Fruit fly (Drosophila melanogaster) whole organism, embryonic: ENCODE results near the gene CG14220.

ENCODE experiments used
- Ada2b ChIP-seq: fragments of 200-800 bp; sonication (Bioruptor generic); IDR thresholded peaks from 2 replicates; pipeline ENCODE4 v1.3.6; 2022; ENCODE audit warnings: missing biosample characterization, missing genetic modification characterization
- CG11398 ChIP-seq: fragments of 200-800 bp; sonication (Bioruptor generic); optimal IDR thresholded peaks from 2 replicates; lab custom pipeline; 2016; ENCODE audit warnings: missing biosample characterization, missing genetic modification characterization
- CG12942 ChIP-seq: fragments of 200-800 bp; sonication (Bioruptor generic); optimal IDR thresholded peaks from 3 replicates; lab custom pipeline; 2016; ENCODE audit warnings: missing biosample characterization, missing genetic modification characterization
- CG14050 ChIP-seq: fragments of 200-800 bp; sonication (Bioruptor generic); IDR thresholded peaks from 3 replicates; pipeline ENCODE4 v1.3.6; 2022; ENCODE audit warnings: missing biosample characterization, missing genetic modification characterization
- CG14860 ChIP-seq: fragments of 200-800 bp; sonication (Bioruptor generic); IDR thresholded peaks from 3 replicates; pipeline ENCODE4 v1.3.6; 2022; ENCODE audit warnings: missing biosample characterization, missing genetic modification characterization; ENCODE audit not compliant: partially characterized antibody
- CG15514 ChIP-seq: fragments of 200-800 bp; sonication (Bioruptor generic); optimal IDR thresholded peaks from 3 replicates; lab custom pipeline; 2017; ENCODE audit warnings: missing biosample characterization, missing genetic modification characterization, mild to moderate bottlenecking, moderate library complexity, missing genetic modification reagents
- CG16863 ChIP-seq: fragments of 200-800 bp; sonication (Bioruptor generic); optimal IDR thresholded peaks from 3 replicates; lab custom pipeline; 2016; ENCODE audit warnings: missing biosample characterization, missing genetic modification characterization
- CG17328 ChIP-seq: fragments of 200-800 bp; sonication (Bioruptor generic); IDR thresholded peaks from 2 replicates; pipeline ENCODE4 v1.3.6; 2022; ENCODE audit warnings: missing biosample characterization, missing genetic modification characterization
- CG17568 ChIP-seq: fragments of 200-800 bp; sonication (Bioruptor generic); optimal IDR thresholded peaks from 2 replicates; lab custom pipeline; 2018; ENCODE audit warnings: missing biosample characterization, mild to moderate bottlenecking, missing genetic modification characterization, moderate library complexity
- CG2199 ChIP-seq: fragments of 200-800 bp; sonication (Bioruptor generic); IDR thresholded peaks from 3 replicates; pipeline ENCODE4 v1.3.6; 2022; ENCODE audit warnings: missing biosample characterization, missing genetic modification characterization
- CG31365 ChIP-seq: fragments of 200-800 bp; sonication (Bioruptor generic); optimal IDR thresholded peaks from 2 replicates; lab custom pipeline; 2018; ENCODE audit warnings: missing biosample characterization, mild to moderate bottlenecking, missing genetic modification characterization
- CG32772 ChIP-seq: fragments of 200-800 bp; sonication (Bioruptor generic); IDR thresholded peaks from 2 replicates; pipeline ENCODE4 v1.3.6; 2022; ENCODE audit warnings: missing biosample characterization, missing genetic modification characterization
- CG33557 ChIP-seq: fragments of 200-800 bp; sonication (Bioruptor generic); optimal IDR thresholded peaks from 2 replicates; lab custom pipeline; 2019; ENCODE audit warnings: missing biosample characterization, mild to moderate bottlenecking, missing genetic modification characterization, moderate library complexity
- CG34376 ChIP-seq: fragments of 200-800 bp; sonication (Bioruptor generic); optimal IDR thresholded peaks from 2 replicates; lab custom pipeline; 2018; ENCODE audit warnings: missing biosample characterization, mild to moderate bottlenecking, missing genetic modification characterization
- CG4360 ChIP-seq: fragments of 200-800 bp; sonication (Bioruptor generic); IDR thresholded peaks from 2 replicates; pipeline ENCODE4 v1.3.6; 2022; ENCODE audit warnings: missing biosample characterization, missing genetic modification characterization
- CG4404 ChIP-seq: fragments of 200-800 bp; sonication (Bioruptor generic); IDR thresholded peaks from 2 replicates; pipeline ENCODE4 v1.3.6; 2022; ENCODE audit warnings: missing biosample characterization, missing genetic modification characterization
- CG7928 ChIP-seq: fragments of 200-800 bp; sonication (Bioruptor generic); optimal IDR thresholded peaks from 2 replicates; lab custom pipeline; 2017; ENCODE audit warnings: missing biosample characterization, mild to moderate bottlenecking, missing genetic modification characterization
- CG7987 ChIP-seq: fragments of 200-800 bp; sonication (Bioruptor generic); optimal IDR thresholded peaks from 2 replicates; lab custom pipeline; 2018; ENCODE audit warnings: missing biosample characterization, mild to moderate bottlenecking, missing genetic modification characterization, moderate library complexity
- CG8290 ChIP-seq, 3 experiments: fragments of 200-800 bp; sonication (Bioruptor generic); optimal IDR thresholded peaks; 2 replicates each; lab custom pipeline; 2016 to 2019; ENCODE audit warnings: missing biosample characterization in 3 of 3, missing genetic modification characterization in 3 of 3, mild to moderate bottlenecking in 2 of 3, moderate library complexity in 1 of 3
- CG9817 ChIP-seq: fragments of 200-800 bp; sonication (Bioruptor generic); optimal IDR thresholded peaks from 2 replicates; lab custom pipeline; 2018; ENCODE audit warnings: missing biosample characterization, mild to moderate bottlenecking, missing genetic modification characterization, moderate library complexity
- CrebB ChIP-seq: fragments of 200-800 bp; sonication (Bioruptor generic); optimal IDR thresholded peaks from 3 replicates; lab custom pipeline; 2018; ENCODE audit warnings: missing biosample characterization, mild to moderate bottlenecking, missing genetic modification characterization
- D19B ChIP-seq: fragments of 200-800 bp; sonication (Bioruptor generic); optimal IDR thresholded peaks from 2 replicates; lab custom pipeline; 2017; ENCODE audit warnings: missing biosample characterization, mild to moderate bottlenecking, missing genetic modification characterization
- Drgx ChIP-seq: fragments of 200-800 bp; sonication (Bioruptor generic); IDR thresholded peaks from 2 replicates; pipeline ENCODE4 v1.3.6; 2022; ENCODE audit warnings: missing biosample characterization, missing genetic modification characterization
- Gug ChIP-seq: fragments of 200-800 bp; sonication (Bioruptor generic); IDR thresholded peaks from 4 replicates; pipeline ENCODE4 v1.3.6; 2022; ENCODE audit warnings: missing biosample characterization, missing genetic modification characterization
- HHEX ChIP-seq: fragments of 200-800 bp; sonication (Bioruptor generic); optimal IDR thresholded peaks from 3 replicates; lab custom pipeline; 2017; ENCODE audit warnings: missing biosample characterization, mild to moderate bottlenecking, missing genetic modification characterization, missing genetic modification reagents
- HLH4C ChIP-seq: fragments of 200-800 bp; sonication (Bioruptor generic); IDR thresholded peaks from 3 replicates; pipeline ENCODE4 v1.3.6; 2022; ENCODE audit warnings: missing biosample characterization, missing genetic modification characterization; ENCODE audit not compliant: partially characterized antibody
- Hr3 ChIP-seq: fragments of 200-800 bp; sonication (Bioruptor generic); optimal IDR thresholded peaks from 3 replicates; lab custom pipeline; 2016; ENCODE audit warnings: missing biosample characterization, missing genetic modification characterization
- Hr78 ChIP-seq, 2 experiments: fragments of 200-800 bp in 1 of 2; fragments of >200 bp in 1 of 2; sonication (Bioruptor generic) in 1 of 2; optimal IDR thresholded peaks; 2 replicates each; lab custom pipeline; 2017 to 2019; ENCODE audit warnings: missing biosample characterization in 2 of 2, missing genetic modification characterization in 2 of 2, mild to moderate bottlenecking in 1 of 2, moderate library complexity in 1 of 2
- Hsf ChIP-seq: fragments of 200-800 bp; sonication (Bioruptor generic); optimal IDR thresholded peaks from 3 replicates; lab custom pipeline; 2016; ENCODE audit warnings: missing biosample characterization, missing genetic modification characterization
- MBD-R2 ChIP-seq: fragments of 200-800 bp; sonication (Bioruptor generic); IDR thresholded peaks from 2 replicates; pipeline ENCODE4 v1.3.6; 2022; ENCODE audit warnings: missing biosample characterization, missing genetic modification characterization
- MESR4 ChIP-seq: fragments of 200-800 bp; sonication (Bioruptor generic); optimal IDR thresholded peaks from 2 replicates; lab custom pipeline; 2018; ENCODE audit warnings: missing biosample characterization, mild to moderate bottlenecking, missing genetic modification characterization, moderate library complexity
- Mrtf ChIP-seq: fragments of 200-800 bp; sonication (Bioruptor generic); IDR thresholded peaks from 3 replicates; pipeline ENCODE4 v1.3.6; 2022; ENCODE audit warnings: missing biosample characterization, missing genetic modification characterization
- Scr ChIP-seq: fragments of 200-800 bp; sonication (Bioruptor generic); IDR thresholded peaks from 2 replicates; pipeline ENCODE4 v1.3.6; 2022; ENCODE audit warnings: missing biosample characterization, missing genetic modification characterization; ENCODE audit not compliant: partially characterized antibody
- YL-1 ChIP-seq: fragments of 200-800 bp; sonication (Bioruptor generic); optimal IDR thresholded peaks from 3 replicates; lab custom pipeline; 2017; ENCODE audit warnings: missing biosample characterization, mild to moderate bottlenecking, missing genetic modification characterization
- ash1 ChIP-seq: fragments of 200-800 bp; sonication (Bioruptor generic); optimal IDR thresholded peaks from 2 replicates; lab custom pipeline; 2018; ENCODE audit warnings: missing biosample characterization, mild to moderate bottlenecking, missing genetic modification characterization
- br ChIP-seq: fragments of >200 bp; optimal IDR thresholded peaks from 2 replicates; lab custom pipeline; 2017
- chn ChIP-seq: fragments of 200-800 bp; sonication (Bioruptor generic); optimal IDR thresholded peaks from 2 replicates; lab custom pipeline; 2016; ENCODE audit warnings: missing biosample characterization, missing genetic modification characterization
- da ChIP-seq: fragments of 200-800 bp; sonication (Bioruptor generic); optimal IDR thresholded peaks from 2 replicates; lab custom pipeline; 2016; ENCODE audit warnings: missing biosample characterization, missing genetic modification characterization
- danr ChIP-seq: fragments of 200-800 bp; sonication (Bioruptor generic); IDR thresholded peaks from 2 replicates; pipeline ENCODE4 v1.3.6; 2022; ENCODE audit warnings: missing biosample characterization, missing genetic modification characterization
- fd3F ChIP-seq: fragments of 200-800 bp; sonication (Bioruptor generic); optimal IDR thresholded peaks from 2 replicates; lab custom pipeline; 2018; ENCODE audit warnings: missing biosample characterization, mild to moderate bottlenecking, missing genetic modification characterization, moderate library complexity
- gt ChIP-seq: fragments of 200-800 bp; sonication (Bioruptor generic); IDR thresholded peaks from 2 replicates; pipeline ENCODE4 v1.3.6; 2022; ENCODE audit warnings: missing biosample characterization, missing genetic modification characterization
- hth ChIP-seq: fragments of >200 bp; optimal IDR thresholded peaks from 2 replicates; lab custom pipeline; 2017; ENCODE audit warnings: inconsistent platforms
- insv ChIP-seq, 2 experiments: fragments of 200-800 bp; sonication (Bioruptor generic); optimal IDR thresholded peaks; 3 replicates each; lab custom pipeline; 2016 to 2018; ENCODE audit warnings: missing biosample characterization in 2 of 2, missing genetic modification characterization in 2 of 2
- inv ChIP-seq: fragments of 200-800 bp; sonication (Bioruptor generic); IDR thresholded peaks from 2 replicates; pipeline ENCODE4 v1.3.6; 2022; ENCODE audit warnings: missing biosample characterization, missing genetic modification characterization; ENCODE audit not compliant: partially characterized antibody
- klu ChIP-seq: fragments of 200-800 bp; sonication (Bioruptor generic); IDR thresholded peaks from 2 replicates; pipeline ENCODE4 v1.3.6; 2022; ENCODE audit warnings: missing biosample characterization, missing genetic modification characterization
- p53 ChIP-seq: fragments of 200-800 bp; sonication (Bioruptor generic); optimal IDR thresholded peaks from 2 replicates; lab custom pipeline; 2016; ENCODE audit warnings: missing biosample characterization, missing genetic modification characterization
- psq ChIP-seq: fragments of 200-800 bp; sonication (Bioruptor generic); optimal IDR thresholded peaks from 2 replicates; lab custom pipeline; 2017; ENCODE audit warnings: missing biosample characterization, missing genetic modification characterization
- repo ChIP-seq: fragments of 200-800 bp; sonication (Bioruptor generic); optimal IDR thresholded peaks from 2 replicates; lab custom pipeline; 2016; ENCODE audit warnings: missing biosample characterization, missing genetic modification characterization
- schlank ChIP-seq: fragments of 200-800 bp; sonication (Bioruptor generic); optimal IDR thresholded peaks from 2 replicates; lab custom pipeline; 2018; ENCODE audit warnings: missing biosample characterization, mild to moderate bottlenecking, missing genetic modification characterization
- sens-2 ChIP-seq: fragments of 200-800 bp; sonication (Bioruptor generic); IDR thresholded peaks from 2 replicates; pipeline ENCODE4 v1.3.6; 2022; ENCODE audit warnings: missing biosample characterization, missing genetic modification characterization
- toy ChIP-seq: fragments of 200-800 bp; sonication (Bioruptor generic); IDR thresholded peaks from 2 replicates; pipeline ENCODE4 v1.3.6; 2022; ENCODE audit warnings: missing biosample characterization, missing genetic modification characterization

CG14220 gene

dm6 chrX:19638328-19638940 lies 36.8 kb upstream of the CG14220 start, which contains the start of gene Rcd-1 (continued):
- TF ChIP-seq CG2199 (GFP tag; lab: Robert Waterston, UW) (no peak), br (lab: Kevin White, UChicago) (no peak), D19B (GFP tag; lab: Kevin White, UChicago) (no peak), Scr (GFP tag; lab: Robert Waterston, UW) (no peak), Mrtf (GFP tag; lab: Robert Waterston, UW) (no peak), schlank (no peak), HHEX (GFP tag; lab: Kevin White, UChicago) (no peak), CrebB (no peak), CG4360 (GFP tag; lab: Robert Waterston, UW) (no peak), CG4404 (GFP tag; lab: Robert Waterston, UW) (no peak), ash1 (GFP tag; lab: Kevin White, UChicago) (no peak), CG33557 (peak; percentile 22), Gug (no peak), YL-1 (no peak), CG8290 (GFP tag; optimal IDR thresholded peaks at IDR 0.05; lab: Kevin White, UChicago) (no peak), CG8290 (tag; optimal IDR thresholded peaks at IDR 0.05; lab: Kevin White, UChicago) (peak in 1 of 2 experiments; percentile 35), HLH4C (GFP tag; lab: Robert Waterston, UW) (no peak), Drgx (no peak), CG14050 (GFP tag; lab: Robert Waterston, UW) (no peak), Ada2b (GFP tag; lab: Robert Waterston, UW) (no peak), CG9817 (tag; lab: Kevin White, UChicago) (no peak), inv (GFP tag; lab: Robert Waterston, UW) (no peak), CG15514 (GFP tag; lab: Kevin White, UChicago) (peak; percentile 36), CG12942 (GFP tag; lab: Kevin White, UChicago) (no peak), CG16863 (no peak), sens-2 (GFP tag; lab: Robert Waterston, UW) (no peak), Hsf (GFP tag; lab: Kevin White, UChicago) (no peak), toy (GFP tag; lab: Robert Waterston, UW) (no peak), Hr3 (GFP tag; lab: Kevin White, UChicago) (no peak), CG14860 (GFP tag; lab: Robert Waterston, UW) (no peak), Hr78 (GFP tag; optimal IDR thresholded peaks at IDR 0.05; lab: Kevin White, UChicago) (no peak), CG7928 (GFP tag; lab: Kevin White, UChicago) (no peak), klu (no peak), fd3F (no peak), CG34376 (no peak), chn (GFP tag; lab: Kevin White, UChicago) (no peak), CG32772 (GFP tag; lab: Robert Waterston, UW) (0 out of 2 replicates have a peak, but pooled peaks have one; percentile 18), psq (GFP tag; lab: Kevin White, UChicago) (no peak), CG17568 (GFP tag; lab: Kevin White, UChicago) (no peak), danr (GFP tag; lab: Robert Waterston, UW) (no peak), gt (GFP tag; lab: Robert Waterston, UW) (no peak), MBD-R2 (GFP tag; lab: Robert Waterston, UW) (peak; percentile 35; the same call in 1 of the 2 replicates), da (no peak), CG7987 (no peak), CG17328 (GFP tag; lab: Robert Waterston, UW) (no peak), CG31365 (no peak), p53 (GFP tag; lab: Kevin White, UChicago) (no peak), MESR4 (GFP tag; lab: Kevin White, UChicago) (no peak), hth (lab: Kevin White, UChicago) (no peak), CG11398 (GFP tag; lab: Kevin White, UChicago) (no peak), insv (GFP tag; optimal IDR thresholded peaks at IDR 0.05; lab: Kevin White, UChicago) (no peak), repo (GFP tag; lab: Kevin White, UChicago) (no peak)
